Worm (Caenorhabditis elegans): Measurements from ENCODE around the gene R05F9.7.

DNA sequence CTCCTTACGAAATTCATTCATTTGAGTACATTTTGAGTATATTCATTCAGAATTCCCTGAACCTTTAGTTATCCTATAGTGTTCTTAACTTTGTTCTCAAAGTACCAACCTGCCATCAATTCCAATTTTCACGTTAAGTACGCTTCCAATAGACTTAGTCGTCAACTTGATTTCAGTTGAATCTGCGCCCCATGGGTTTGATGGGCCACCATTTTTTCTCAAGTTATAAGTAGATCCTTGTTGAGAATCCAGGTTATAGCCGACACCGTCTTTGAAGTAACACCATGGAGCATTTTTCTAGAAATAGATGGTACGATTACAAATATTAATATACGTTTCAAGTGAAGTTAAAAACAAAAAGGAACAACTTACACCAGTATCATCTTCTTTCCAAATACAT is 38.7 kb downstream of the R05F9.7 start:
- TF ChIP-seq akir-1 (GFP tag; optimal IDR thresholded peaks at IDR 0.05) (no peak), ztf-3 (GFP tag; optimal IDR thresholded peaks at IDR 0.05) (no peak), efl-1 (GFP tag; optimal IDR thresholded peaks at IDR 0.05) (no peak), sptf-2 (GFP tag; optimal IDR thresholded peaks at IDR 0.05) (no peak), rpc-1 (optimal IDR thresholded peaks at IDR 0.05) (no peak), rpc-1 (tag; optimal IDR thresholded peaks at IDR 0.05) (no peak), hmg-1.2 (GFP tag; IDR thresholded peaks at IDR 0.05) (no peak), Y95B8A.8 (GFP tag; IDR thresholded peaks at IDR 0.05) (no peak), egrh-3 (GFP tag; IDR thresholded peaks at IDR 0.05) (no peak), snpc-4 (GFP tag; optimal IDR thresholded peaks at IDR 0.05) (no peak), snpc-4 (tag; optimal IDR thresholded peaks at IDR 0.05) (no peak), nhr-27 (tag; optimal IDR thresholded peaks at IDR 0.05) (no peak)

All from whole organism, young adult.